Worm (Caenorhabditis elegans): ENCODE results near the gene ins-31.

DNA sequence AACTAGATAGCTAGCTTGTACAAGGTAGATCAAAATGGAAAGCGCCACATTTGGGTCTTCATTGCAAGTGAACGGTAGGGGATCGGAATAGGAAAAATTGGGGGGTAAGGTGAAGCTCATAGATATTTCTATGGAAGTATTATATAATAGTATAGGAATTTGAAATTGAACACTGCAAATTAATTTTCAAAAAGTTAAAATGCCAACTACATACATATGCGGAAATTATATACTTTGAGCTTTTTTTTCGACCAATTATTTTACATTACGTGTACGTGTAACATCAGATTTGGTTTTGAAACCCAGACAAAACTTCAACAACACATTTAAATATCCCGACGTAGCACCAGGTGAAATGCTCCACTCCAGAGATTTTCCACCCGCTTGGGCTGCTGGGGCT is 30.8 kb upstream of the ins-31 start, which contains the start of gene srg-23:
- TF ChIP-seq R02D3.7 (tag; optimal IDR thresholded peaks at IDR 0.05) (no peak), nhr-25 (tag; optimal IDR thresholded peaks at IDR 0.05) (no peak), nhr-77 (tag; optimal IDR thresholded peaks at IDR 0.05) (no peak), ZK546.5 (tag; optimal IDR thresholded peaks at IDR 0.05) (no peak), ama-1 (optimal IDR thresholded peaks at IDR 0.05) (no peak), egl-27 (tag; optimal IDR thresholded peaks at IDR 0.05) (no peak), elt-3 (tag; optimal IDR thresholded peaks at IDR 0.05) (no peak), nhr-23 (tag; optimal IDR thresholded peaks at IDR 0.05) (no peak), skn-1 (tag; optimal IDR thresholded peaks at IDR 0.05) (no peak), lin-39 (tag; optimal IDR thresholded peaks at IDR 0.05) (no peak)
